Worm (Caenorhabditis elegans): ENCODE measurements around the gene K09B11.4.

DNA sequence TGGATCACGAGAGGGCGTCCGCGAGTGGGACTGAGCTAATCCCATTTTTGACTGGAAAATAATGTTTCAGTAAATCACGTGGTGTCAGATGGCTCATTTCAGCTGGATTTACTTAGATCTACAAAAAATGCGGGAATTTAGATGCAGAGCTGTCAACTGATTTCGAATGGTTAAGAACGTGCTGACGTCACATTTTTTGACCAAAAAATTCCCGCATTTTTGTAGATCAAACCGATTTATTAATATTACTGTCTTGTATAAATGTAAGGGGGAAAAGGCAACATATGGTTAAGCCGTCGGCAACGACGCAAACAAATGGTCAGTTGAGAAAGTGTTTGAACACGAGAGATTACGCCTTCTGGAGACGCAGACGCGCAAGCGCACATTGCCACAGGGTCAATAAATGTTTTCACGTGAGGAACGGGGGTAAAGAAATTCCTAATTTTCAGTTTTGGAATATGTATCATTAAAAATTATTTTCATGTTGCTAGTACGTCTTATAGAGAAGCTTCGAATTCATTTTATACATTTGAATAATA lies 16.4 kb upstream of the K09B11.4 start, which contains the start of gene gcl-1:
- TF ChIP-seq ztf-18 (tag; optimal IDR thresholded peaks at IDR 0.05) = no peak
- TF ChIP-seq B0336.3 (GFP tag; IDR thresholded peaks at IDR 0.05) = no peak
- no peak for TF ChIP-seq ztf-22 (GFP tag; optimal IDR thresholded peaks at IDR 0.05)
- no peak for TF ChIP-seq C17E4.6 (GFP tag; IDR thresholded peaks at IDR 0.05)
- no peak for TF ChIP-seq zfh-2 (GFP tag; conservative IDR thresholded peaks at IDR 0.05)
- no peak for TF ChIP-seq snpc-4 (GFP tag; optimal IDR thresholded peaks at IDR 0.05)
- no peak for TF ChIP-seq snpc-4 (tag; optimal IDR thresholded peaks at IDR 0.05)

Data from whole organism, young adult.